Fruit fly (Drosophila melanogaster) whole organism, prepupa: Measurements from ENCODE around the gene Nprl2.

Experiments
- CG15336 ChIP-seq: fragments of 200-800 bp; sonication (Bioruptor generic); IDR thresholded peaks from 2 replicates; pipeline ENCODE4 v1.3.6; 2022; ENCODE audit warnings: missing biosample characterization, missing genetic modification characterization
- CG1621 ChIP-seq: fragments of 200-800 bp; sonication (Bioruptor generic); optimal IDR thresholded peaks from 3 replicates; lab custom pipeline; 2018; ENCODE audit warnings: missing biosample characterization, mild to moderate bottlenecking, missing genetic modification characterization
- CG16779 ChIP-seq: fragments of 200-800 bp; sonication (Bioruptor generic); optimal IDR thresholded peaks from 3 replicates; lab custom pipeline; 2017; ENCODE audit warnings: missing biosample characterization, mild to moderate bottlenecking, missing genetic modification characterization
- CG31627 ChIP-seq: fragments of 200-800 bp; sonication (Bioruptor generic); optimal IDR thresholded peaks from 3 replicates; lab custom pipeline; 2016; ENCODE audit warnings: missing biosample characterization, missing genetic modification characterization
- CG32006 ChIP-seq: fragments of 200-800 bp; sonication (Bioruptor generic); optimal IDR thresholded peaks from 3 replicates; lab custom pipeline; 2017; ENCODE audit warnings: missing biosample characterization, mild to moderate bottlenecking, missing genetic modification characterization
- CG6854 ChIP-seq: fragments of 200-800 bp; sonication (Bioruptor generic); optimal IDR thresholded peaks from 2 replicates; lab custom pipeline; 2017; ENCODE audit warnings: missing biosample characterization, mild to moderate bottlenecking, missing genetic modification characterization
- CG8632 ChIP-seq: fragments of 200-800 bp; sonication (Bioruptor generic); optimal IDR thresholded peaks from 3 replicates; lab custom pipeline; 2016; ENCODE audit warnings: missing biosample characterization, missing genetic modification characterization
- CG9139 ChIP-seq: fragments of 200-800 bp; sonication (Bioruptor generic); optimal IDR thresholded peaks from 3 replicates; lab custom pipeline; 2017; ENCODE audit warnings: missing biosample characterization, mild to moderate bottlenecking, missing genetic modification characterization
- Ets21C ChIP-seq: fragments of 200-800 bp; sonication (Bioruptor generic); optimal IDR thresholded peaks from 3 replicates; lab custom pipeline; 2016; ENCODE audit warnings: missing biosample characterization, missing genetic modification characterization
- Ets96B ChIP-seq: fragments of 200-800 bp; optimal IDR thresholded peaks from 2 replicates; lab custom pipeline; 2019; ENCODE audit warnings: missing biosample characterization, mild to moderate bottlenecking, missing genetic modification characterization, moderate library complexity
- Smox ChIP-seq: fragments of 200-800 bp; sonication (Bioruptor generic); optimal IDR thresholded peaks from 3 replicates; lab custom pipeline; 2016; ENCODE audit warnings: missing biosample characterization, missing genetic modification characterization
- fd59A ChIP-seq: fragments of 200-800 bp; sonication (Bioruptor generic); optimal IDR thresholded peaks from 2 replicates; lab custom pipeline; 2017; ENCODE audit warnings: missing biosample characterization, mild to moderate bottlenecking, missing genetic modification characterization, missing genetic modification reagents
- pdm3 ChIP-seq: fragments of 200-800 bp; sonication (Bioruptor generic); optimal IDR thresholded peaks from 3 replicates; lab custom pipeline; 2016; ENCODE audit warnings: missing biosample characterization, missing genetic modification characterization
- vri ChIP-seq: fragments of 200-800 bp; sonication (Bioruptor generic); optimal IDR thresholded peaks from 3 replicates; lab custom pipeline; 2016; ENCODE audit warnings: missing biosample characterization, mild to moderate bottlenecking, missing genetic modification characterization

DNA sequence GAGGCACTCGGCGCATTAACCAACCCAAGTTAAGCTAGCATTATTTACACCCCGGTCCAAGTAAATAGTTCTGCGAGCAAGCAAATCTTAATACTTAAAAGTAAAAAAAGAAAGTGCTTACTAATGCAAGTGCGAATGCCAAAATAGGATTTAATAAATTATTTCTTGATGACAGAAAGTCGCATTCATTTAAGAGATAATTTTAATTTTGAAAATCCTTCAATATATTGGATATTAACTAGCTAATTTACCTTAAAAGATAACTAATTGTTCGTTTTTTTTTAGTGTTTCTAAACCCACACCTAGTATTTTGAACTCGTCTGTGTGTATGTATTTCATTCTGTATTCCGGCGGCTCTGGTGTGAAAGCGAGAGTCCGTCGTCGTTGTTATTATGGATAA, 29.4 kb downstream of the Nprl2 start:
- TF ChIP-seq CG9139 (no peak), vri (GFP tag; lab: Kevin White, UChicago) (no peak), fd59A (GFP tag; lab: Kevin White, UChicago) (no peak), pdm3 (GFP tag; lab: Kevin White, UChicago) (peak; percentile 30), CG15336 (GFP tag; lab: Robert Waterston, UW) (peak; percentile 75), CG32006 (GFP tag; lab: Kevin White, UChicago) (peak; percentile 58), CG6854 (GFP tag; lab: Kevin White, UChicago) (no peak), Smox (GFP tag; lab: Kevin White, UChicago) (no peak), CG16779 (no peak), Ets21C (GFP tag; lab: Kevin White, UChicago) (no peak), Ets96B (tag; lab: Kevin White, UChicago) (no peak), CG1621 (tag; lab: Kevin White, UChicago) (no peak), CG8632 (peak; percentile 33), CG31627 (no peak)
